Worm (Caenorhabditis elegans): ENCODE measurements around the gene ruvb-2.

- TF ChIP-seq Y53F4B.3 (GFP tag; IDR thresholded peaks at IDR 0.05) (no peak), ztf-28 (GFP tag; IDR thresholded peaks at IDR 0.05) (no peak), ztf-22 (GFP tag; optimal IDR thresholded peaks at IDR 0.05) (no peak), ama-1 (optimal IDR thresholded peaks at IDR 0.05) (no peak), ama-1 (GFP tag; optimal IDR thresholded peaks at IDR 0.05) (no peak), cebp-1 (GFP tag; IDR thresholded peaks at IDR 0.05) (no peak), cebp-1 (tag; optimal IDR thresholded peaks at IDR 0.05) (no peak), madf-3 (GFP tag; IDR thresholded peaks at IDR 0.05) (no peak), D2030.7 (GFP tag; IDR thresholded peaks at IDR 0.05) (no peak), Y53G8AR.9 (GFP tag; conservative IDR thresholded peaks at IDR 0.05) (no peak), ceh-27 (GFP tag; optimal IDR thresholded peaks at IDR 0.05) (no peak), gei-17 (GFP tag; optimal IDR thresholded peaks at IDR 0.05) (no peak), akir-1 (GFP tag; optimal IDR thresholded peaks at IDR 0.05) (no peak), B0336.3 (GFP tag; IDR thresholded peaks at IDR 0.05) (no peak), attf-3 (GFP tag; conservative IDR thresholded peaks at IDR 0.05) (no peak), ceh-91 (GFP tag; IDR thresholded peaks at IDR 0.05) (no peak)
Measured at ce11 chrIV:6867791-6868190, 51.4 kb downstream of the ruvb-2 start, which contains the start of gene srx-20.
